Fruit fly (Drosophila melanogaster) Kc167 (cell line): ENCODE measurements around the gene Mkp.

Experiments
- Myc ChIP-seq: fragments of >200 bp; optimal IDR thresholded peaks from 2 replicates; lab custom pipeline; 2017; ENCODE audit warnings: missing external identifiers
- h ChIP-seq: fragments of >200 bp; optimal IDR thresholded peaks from 3 replicates; lab custom pipeline; 2018; ENCODE audit warnings: missing external identifiers

dm6 chr3L:134868-135267, 49.5 kb downstream of the Mkp start:
- TF ChIP-seq h (lab: Kevin White, UChicago) = no peak
- no peak for TF ChIP-seq Myc (lab: Kevin White, UChicago)
